Fruit fly (Drosophila melanogaster) Kc167 (cell line): ENCODE measurements around the gene CG18404.

Experiments
- h ChIP-seq: fragments of >200 bp; optimal IDR thresholded peaks from 3 replicates; lab custom pipeline; 2018; ENCODE audit warnings: missing external identifiers
- insv ChIP-seq: fragments of >200 bp; optimal IDR thresholded peaks from 3 replicates; lab custom pipeline; 2018; ENCODE audit warnings: missing external identifiers
- psq ChIP-seq: fragments of >200 bp; optimal IDR thresholded peaks from 2 replicates; lab custom pipeline; 2017; ENCODE audit warnings: missing external identifiers

- TF ChIP-seq insv (lab: Kevin White, UChicago) (no peak), h (lab: Kevin White, UChicago) (no peak), psq (no peak)
These were observed 48.9 kb upstream of the CG18404 start for dm6 chr3R:30204004-30204603.
